Fruit fly (Drosophila melanogaster) ovary, adult (tissue): ENCODE measurements around the gene app.

Experiments
- CG17801 ChIP-seq: fragments of 200-800 bp; optimal IDR thresholded peaks from 2 replicates; lab custom pipeline; 2019; ENCODE audit warnings: missing biosample characterization, mild to moderate bottlenecking, missing genetic modification characterization, moderate library complexity; ENCODE audit not compliant: partially characterized antibody

app gene

dm6 chr3L:12266343-12267287 is at the start of gene app:
TSS of gene app (minus strand) at chr3L:12266841.
- peak; percentile 87 for TF ChIP-seq CG17801 (GFP tag; lab: Kevin White, UChicago)

- TF ChIP-seq CG17801 (GFP tag; lab: Kevin White, UChicago), result no peak
These were observed 46.6 kb upstream of the app start for dm6 chr3L:12313280-12313679.

- TF ChIP-seq CG17801 (GFP tag; lab: Kevin White, UChicago), result no peak
These were observed 43.9 kb upstream of the app start, which contains the start of gene CG44355 for dm6 chr3L:12310505-12310904. TSS of gene CG44355 (plus strand) at chr3L:12310805.

- no peak for TF ChIP-seq CG17801 (GFP tag; lab: Kevin White, UChicago)
These were observed 39.3 kb upstream of the app start for dm6 chr3L:12305896-12306295.

- TF ChIP-seq CG17801 (GFP tag; lab: Kevin White, UChicago), result no peak
These were observed 31.5 kb upstream of the app start for dm6 chr3L:12298092-12298491.

- TF ChIP-seq CG17801 (GFP tag; lab: Kevin White, UChicago), result no peak
These were observed 29.5 kb upstream of the app start, which contains the start of gene CG4328 for dm6 chr3L:12296073-12296527. TSS of gene CG4328 (minus strand) at chr3L:12296123.

dm6 chr3L:12294602-12295001 is 28.0 kb upstream of the app start:
- no peak for TF ChIP-seq CG17801 (GFP tag; lab: Kevin White, UChicago)

dm6 chr3L:12290556-12290955 is 23.9 kb upstream of the app start:
- no peak for TF ChIP-seq CG17801 (GFP tag; lab: Kevin White, UChicago)

dm6 chr3L:12289664-12290063 is 23.0 kb upstream of the app start:
- no peak for TF ChIP-seq CG17801 (GFP tag; lab: Kevin White, UChicago)

- no peak for TF ChIP-seq CG17801 (GFP tag; lab: Kevin White, UChicago)
These were observed 20.7 kb upstream of the app start for dm6 chr3L:12287370-12287769.

dm6 chr3L:12277880-12278287 is 11.2 kb upstream of the app start:
- TF ChIP-seq CG17801 (GFP tag; lab: Kevin White, UChicago), result no peak

dm6 chr3L:12277054-12277879 is 10.6 kb upstream of the app start, which contains the start of the genes Sms and INPP5E:
TSS of gene Sms (minus strand) at chr3L:12277251.
TSS of gene INPP5E (plus strand) at chr3L:12277655.
- peak; percentile 8 for TF ChIP-seq CG17801 (GFP tag; lab: Kevin White, UChicago)

dm6 chr3L:12276495-12276894 is 9.9 kb upstream of the app start:
- no peak for TF ChIP-seq CG17801 (GFP tag; lab: Kevin White, UChicago)

- TF ChIP-seq CG17801 (GFP tag; lab: Kevin White, UChicago), result peak; percentile 36
These were observed 9.0 kb upstream of the app start for dm6 chr3L:12275572-12276042.

dm6 chr3L:12271195-12271618 is 4.6 kb upstream of the app start, which contains the start of gene Pbgs:
TSS of gene Pbgs (minus strand) at chr3L:12271345.
- peak; percentile 84 for TF ChIP-seq CG17801 (GFP tag; lab: Kevin White, UChicago)
